Fruit fly (Drosophila melanogaster): ENCODE measurements around the gene Ku80.

The Ku80 gene

DNA sequence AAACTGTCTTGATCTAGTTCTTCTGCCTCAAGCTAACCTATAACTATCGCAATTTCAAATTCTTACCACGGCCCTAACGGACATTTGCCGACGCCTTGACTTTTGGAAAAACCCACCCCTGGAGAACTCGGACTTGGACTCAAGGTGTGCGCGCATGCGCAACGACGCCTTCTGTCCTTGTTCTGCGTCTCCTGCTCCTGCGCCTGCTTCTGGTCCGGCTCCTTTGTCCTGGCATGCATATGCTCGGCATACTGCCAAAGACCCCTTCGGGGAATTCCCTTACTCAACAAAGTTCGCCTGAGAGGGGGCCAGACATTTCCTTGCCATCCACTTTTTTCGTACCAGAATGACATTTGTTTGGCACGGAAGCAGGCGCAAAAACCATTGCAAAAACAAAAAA is 35.0 kb downstream of the Ku80 start:
- no peak for TF ChIP-seq CG10631 (GFP tag; optimal IDR thresholded peaks at IDR 0.05)
- no peak for TF ChIP-seq achi (GFP tag; optimal IDR thresholded peaks at IDR 0.05)
- TF ChIP-seq fkh (GFP tag; optimal IDR thresholded peaks at IDR 0.05): no peak
- TF ChIP-seq Smox (GFP tag; optimal IDR thresholded peaks at IDR 0.05): no peak
- no peak for TF ChIP-seq CG6276 (GFP tag; optimal IDR thresholded peaks at IDR 0.05)
- no peak for TF ChIP-seq spab (GFP tag; optimal IDR thresholded peaks at IDR 0.05)
- TF ChIP-seq Eip78C (GFP tag): no peak
- TF ChIP-seq Met (GFP tag; optimal IDR thresholded peaks at IDR 0.05): no peak
- TF ChIP-seq Hr4 (GFP tag; optimal IDR thresholded peaks at IDR 0.05): no peak
- TF ChIP-seq CG10669 (GFP tag; optimal IDR thresholded peaks at IDR 0.05): no peak
- no peak for TF ChIP-seq lz (GFP tag; optimal IDR thresholded peaks at IDR 0.05)
- no peak for TF ChIP-seq esn (GFP tag; optimal IDR thresholded peaks at IDR 0.05)
- TF ChIP-seq CG4318 (GFP tag; optimal IDR thresholded peaks at IDR 0.05): no peak
- TF ChIP-seq CG9139 (GFP tag; optimal IDR thresholded peaks at IDR 0.05): no peak
- TF ChIP-seq fd85E (GFP tag; optimal IDR thresholded peaks at IDR 0.05): no peak

DNA sequence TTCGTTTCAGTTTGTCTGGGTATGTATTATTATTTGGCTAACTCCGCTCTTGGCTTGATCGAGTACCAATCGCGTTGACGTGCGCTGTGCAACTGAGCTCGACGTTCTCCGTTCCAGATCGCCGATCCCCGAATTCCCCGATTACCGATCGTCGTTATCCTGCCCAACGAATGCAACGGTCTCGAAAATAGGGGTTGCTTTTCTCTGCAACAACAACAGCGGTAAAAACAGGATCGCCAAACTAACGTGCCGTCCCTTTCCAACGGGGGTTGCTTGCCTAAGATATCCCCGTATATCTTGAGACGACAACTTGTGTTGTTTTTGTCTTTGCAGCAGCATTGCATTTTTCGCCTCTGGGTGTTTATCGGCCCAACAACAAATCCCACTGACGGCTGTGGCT is 39.3 kb downstream of the Ku80 start:
- TF ChIP-seq svp (GFP tag): no peak
- no peak for TF ChIP-seq CG31627 (GFP tag; optimal IDR thresholded peaks at IDR 0.05)
- no peak for TF ChIP-seq CG6792 (GFP tag; optimal IDR thresholded peaks at IDR 0.05)
- TF ChIP-seq CG6808 (GFP tag; optimal IDR thresholded peaks at IDR 0.05): no peak
- TF ChIP-seq pdm3 (GFP tag; optimal IDR thresholded peaks at IDR 0.05): no peak
- no peak for TF ChIP-seq salr (GFP tag; optimal IDR thresholded peaks at IDR 0.05)
- TF ChIP-seq CG34406 (GFP tag; optimal IDR thresholded peaks at IDR 0.05): no peak
- TF ChIP-seq CG8632 (GFP tag; optimal IDR thresholded peaks at IDR 0.05): no peak
- no peak for TF ChIP-seq Met (GFP tag; optimal IDR thresholded peaks at IDR 0.05)

All from whole organism, prepupa.